Fruit fly (Drosophila melanogaster) whole organism, embryonic: ENCODE measurements around the gene CG15696.

Experiments
- B-H2 ChIP-seq: fragments of 200-800 bp; sonication (Bioruptor generic); optimal IDR thresholded peaks from 2 replicates; lab custom pipeline; 2018; ENCODE audit warnings: missing biosample characterization, mild to moderate bottlenecking, missing genetic modification characterization
- CG10147 ChIP-seq: fragments of 200-800 bp; sonication (Bioruptor generic); optimal IDR thresholded peaks from 2 replicates; lab custom pipeline; 2019; ENCODE audit warnings: missing biosample characterization, mild to moderate bottlenecking, missing genetic modification characterization, moderate library complexity
- CG10274 ChIP-seq: fragments of 200-800 bp; sonication (Bioruptor generic); optimal IDR thresholded peaks from 3 replicates; lab custom pipeline; 2017; ENCODE audit warnings: missing biosample characterization, mild to moderate bottlenecking, missing genetic modification characterization
- CG10321 ChIP-seq: fragments of 200-800 bp; sonication (Bioruptor generic); IDR thresholded peaks from 2 replicates; pipeline ENCODE4 v1.3.6; 2022; ENCODE audit warnings: missing biosample characterization, missing genetic modification characterization
- CG11398 ChIP-seq: fragments of 200-800 bp; sonication (Bioruptor generic); optimal IDR thresholded peaks from 2 replicates; lab custom pipeline; 2016; ENCODE audit warnings: missing biosample characterization, missing genetic modification characterization
- CG11695 ChIP-seq: fragments of 200-800 bp; sonication (Bioruptor generic); IDR thresholded peaks from 3 replicates; pipeline ENCODE4 v1.3.6; 2022; ENCODE audit warnings: missing biosample characterization, missing genetic modification characterization
- CG12104 ChIP-seq: fragments of 200-800 bp; sonication (Bioruptor generic); optimal IDR thresholded peaks from 3 replicates; lab custom pipeline; 2016; ENCODE audit warnings: missing biosample characterization, missing genetic modification characterization
- CG15011 ChIP-seq: fragments of 200-800 bp; sonication (Bioruptor generic); optimal IDR thresholded peaks from 3 replicates; lab custom pipeline; 2018; ENCODE audit warnings: missing biosample characterization, mild to moderate bottlenecking, missing genetic modification characterization
- CG15601 ChIP-seq: fragments of 200-800 bp; sonication (Bioruptor generic); optimal IDR thresholded peaks from 3 replicates; lab custom pipeline; 2019; ENCODE audit warnings: missing biosample characterization, mild to moderate bottlenecking, missing genetic modification characterization, moderate library complexity
- CG17612 ChIP-seq: fragments of 200-800 bp; sonication (Bioruptor generic); IDR thresholded peaks from 2 replicates; pipeline ENCODE4 v1.3.6; 2022; ENCODE audit warnings: missing biosample characterization, missing genetic modification characterization
- CG17802 ChIP-seq: fragments of 200-800 bp; sonication (Bioruptor generic); optimal IDR thresholded peaks from 2 replicates; lab custom pipeline; 2018; ENCODE audit warnings: missing biosample characterization, mild to moderate bottlenecking, missing genetic modification characterization, moderate library complexity
- CG17912 ChIP-seq: fragments of 200-800 bp; sonication (Bioruptor generic); optimal IDR thresholded peaks from 2 replicates; lab custom pipeline; 2018; ENCODE audit warnings: missing biosample characterization, mild to moderate bottlenecking, missing genetic modification characterization
- CG32772 ChIP-seq: fragments of 200-800 bp; sonication (Bioruptor generic); IDR thresholded peaks from 2 replicates; pipeline ENCODE4 v1.3.6; 2022; ENCODE audit warnings: missing biosample characterization, missing genetic modification characterization
- CG33213 ChIP-seq: fragments of 200-800 bp; sonication (Bioruptor generic); optimal IDR thresholded peaks from 3 replicates; lab custom pipeline; 2016; ENCODE audit warnings: missing biosample characterization, missing genetic modification characterization
- CG3407 ChIP-seq: fragments of 200-800 bp; sonication (Bioruptor generic); optimal IDR thresholded peaks from 2 replicates; lab custom pipeline; 2018; ENCODE audit warnings: missing biosample characterization, mild to moderate bottlenecking, missing genetic modification characterization
- CG34422 ChIP-seq: fragments of 200-800 bp; sonication (Bioruptor generic); IDR thresholded peaks from 3 replicates; pipeline ENCODE4 v1.3.6; 2022; ENCODE audit warnings: missing biosample characterization, missing genetic modification characterization
- CG4707 ChIP-seq: fragments of 200-800 bp; sonication (Bioruptor generic); optimal IDR thresholded peaks from 2 replicates; lab custom pipeline; 2018; ENCODE audit warnings: missing biosample characterization, mild to moderate bottlenecking, missing genetic modification characterization, moderate library complexity
- CG5245 ChIP-seq: fragments of 200-800 bp; sonication (Bioruptor generic); optimal IDR thresholded peaks from 3 replicates; lab custom pipeline; 2016; ENCODE audit warnings: missing biosample characterization, missing genetic modification characterization
- CG6765 ChIP-seq: fragments of 200-800 bp; sonication (Bioruptor generic); optimal IDR thresholded peaks from 3 replicates; lab custom pipeline; 2017; ENCODE audit warnings: missing biosample characterization, mild to moderate bottlenecking, missing genetic modification characterization
- CG6813 ChIP-seq: fragments of 200-800 bp; sonication (Bioruptor generic); optimal IDR thresholded peaks from 2 replicates; lab custom pipeline; 2017; ENCODE audit warnings: missing biosample characterization, missing genetic modification characterization, mild to moderate bottlenecking, moderate library complexity, missing genetic modification reagents
- CG6854 ChIP-seq: fragments of 200-800 bp; sonication (Bioruptor generic); optimal IDR thresholded peaks from 3 replicates; lab custom pipeline; 2017; ENCODE audit warnings: missing biosample characterization, mild to moderate bottlenecking, missing genetic modification characterization
- CG7271 ChIP-seq: fragments of 200-800 bp; sonication (Bioruptor generic); optimal IDR thresholded peaks from 2 replicates; lab custom pipeline; 2018; ENCODE audit warnings: missing biosample characterization, mild to moderate bottlenecking, missing genetic modification characterization, moderate library complexity
- CG7556 ChIP-seq: fragments of 200-800 bp; sonication (Bioruptor generic); optimal IDR thresholded peaks from 2 replicates; lab custom pipeline; 2017; ENCODE audit warnings: missing biosample characterization, mild to moderate bottlenecking, missing genetic modification characterization
- CG7963 ChIP-seq: fragments of 200-800 bp; sonication (Bioruptor generic); IDR thresholded peaks from 3 replicates; pipeline ENCODE4 v1.3.6; 2022; ENCODE audit warnings: missing biosample characterization, missing genetic modification characterization; ENCODE audit not compliant: partially characterized antibody
- CG8281 ChIP-seq: fragments of 200-800 bp; sonication (Bioruptor generic); optimal IDR thresholded peaks from 2 replicates; lab custom pipeline; 2018; ENCODE audit warnings: missing biosample characterization, mild to moderate bottlenecking, missing genetic modification characterization, moderate library complexity
- CG8924 ChIP-seq: fragments of 200-800 bp; optimal IDR thresholded peaks from 3 replicates; lab custom pipeline; 2019; ENCODE audit warnings: missing biosample characterization, mild to moderate bottlenecking, missing genetic modification characterization, moderate library complexity
- D19B ChIP-seq: fragments of 200-800 bp; sonication (Bioruptor generic); optimal IDR thresholded peaks from 2 replicates; lab custom pipeline; 2017; ENCODE audit warnings: missing biosample characterization, mild to moderate bottlenecking, missing genetic modification characterization
- Dfd ChIP-seq, 2 experiments: fragments of >200 bp; optimal IDR thresholded peaks; 2 replicates each; lab custom pipeline; 2017; ENCODE audit warnings: missing biosample characterization in 2 of 2, missing genetic modification characterization in 2 of 2
- Lim3 ChIP-seq: fragments of 200-800 bp; sonication (Bioruptor generic); IDR thresholded peaks from 2 replicates; pipeline ENCODE4 v1.3.6; 2022; ENCODE audit warnings: missing biosample characterization, missing genetic modification characterization
- Scr ChIP-seq: fragments of 200-800 bp; sonication (Bioruptor generic); IDR thresholded peaks from 2 replicates; pipeline ENCODE4 v1.3.6; 2022; ENCODE audit warnings: missing biosample characterization, missing genetic modification characterization; ENCODE audit not compliant: partially characterized antibody
- abd-A ChIP-seq: fragments of 200-800 bp; sonication (Bioruptor generic); optimal IDR thresholded peaks from 3 replicates; lab custom pipeline; 2019; ENCODE audit warnings: missing biosample characterization, mild to moderate bottlenecking, missing genetic modification characterization, moderate library complexity
- ase ChIP-seq: fragments of 200-800 bp; sonication (Bioruptor generic); IDR thresholded peaks from 3 replicates; pipeline ENCODE4 v1.3.6; 2022; ENCODE audit warnings: missing biosample characterization, missing genetic modification characterization
- bigmax ChIP-seq: fragments of 200-800 bp; sonication (Bioruptor generic); optimal IDR thresholded peaks from 2 replicates; lab custom pipeline; 2018; ENCODE audit warnings: missing biosample characterization, mild to moderate bottlenecking, missing genetic modification characterization
- bowl ChIP-seq: fragments of 200-800 bp; sonication (Bioruptor generic); IDR thresholded peaks from 2 replicates; pipeline ENCODE4 v1.3.6; 2022; ENCODE audit warnings: missing biosample characterization, missing genetic modification characterization
- chm ChIP-seq: fragments of 200-800 bp; sonication (Bioruptor generic); IDR thresholded peaks from 2 replicates; pipeline ENCODE4 v1.3.6; 2022; ENCODE audit warnings: missing biosample characterization, missing genetic modification characterization
- dmrt99B ChIP-seq: fragments of 200-800 bp; sonication (Bioruptor generic); optimal IDR thresholded peaks from 2 replicates; lab custom pipeline; 2018; ENCODE audit warnings: missing biosample characterization, mild to moderate bottlenecking, missing genetic modification characterization, moderate library complexity
- fd96Cb ChIP-seq: fragments of 200-800 bp; sonication (Bioruptor generic); optimal IDR thresholded peaks from 2 replicates; lab custom pipeline; 2018; ENCODE audit warnings: missing biosample characterization, mild to moderate bottlenecking, missing genetic modification characterization, moderate library complexity
- gce ChIP-seq: fragments of 200-800 bp; sonication (Bioruptor generic); IDR thresholded peaks from 3 replicates; pipeline ENCODE4 v1.3.6; 2022; ENCODE audit warnings: missing biosample characterization, missing genetic modification characterization
- hkb ChIP-seq, 2 experiments: fragments of 200-800 bp in 1 of 2; fragments of >200 bp in 1 of 2; sonication (Bioruptor generic) in 1 of 2; IDR thresholded peaks in 1 of 2; optimal IDR thresholded peaks in 1 of 2; 2 replicates each; pipeline versions ENCODE4 v1.3.6 to Lab custom; 2017 to 2022; ENCODE audit warnings: missing biosample characterization in 1 of 2, missing genetic modification characterization in 1 of 2
- ken ChIP-seq: fragments of 200-800 bp; sonication (Bioruptor generic); IDR thresholded peaks from 3 replicates; pipeline ENCODE4 v1.3.6; 2022; ENCODE audit warnings: missing biosample characterization, missing genetic modification characterization
- knrl ChIP-seq: fragments of 200-800 bp; sonication (Bioruptor generic); IDR thresholded peaks from 3 replicates; pipeline ENCODE4 v1.3.6; 2022; ENCODE audit warnings: missing biosample characterization, missing genetic modification characterization; ENCODE audit not compliant: partially characterized antibody
- lmd ChIP-seq: fragments of 200-800 bp; sonication (Bioruptor generic); IDR thresholded peaks from 2 replicates; pipeline ENCODE4 v1.3.6; 2022; ENCODE audit warnings: missing biosample characterization, missing genetic modification characterization
- p53 ChIP-seq: fragments of 200-800 bp; sonication (Bioruptor generic); optimal IDR thresholded peaks from 2 replicates; lab custom pipeline; 2016; ENCODE audit warnings: missing biosample characterization, missing genetic modification characterization
- pfk ChIP-seq: fragments of 200-800 bp; sonication (Bioruptor generic); optimal IDR thresholded peaks from 2 replicates; lab custom pipeline; 2018; ENCODE audit warnings: missing biosample characterization, mild to moderate bottlenecking, missing genetic modification characterization, moderate library complexity
- pzg ChIP-seq: fragments of 200-800 bp; sonication (Bioruptor generic); optimal IDR thresholded peaks from 3 replicates; lab custom pipeline; 2018; ENCODE audit warnings: missing biosample characterization, mild to moderate bottlenecking, missing genetic modification characterization, moderate library complexity
- rib ChIP-seq: fragments of 200-800 bp; sonication (Bioruptor generic); IDR thresholded peaks from 2 replicates; pipeline ENCODE4 v1.3.6; 2022; ENCODE audit warnings: missing biosample characterization, missing genetic modification characterization
- slbo ChIP-seq: fragments of 200-800 bp; sonication (Bioruptor generic); IDR thresholded peaks from 2 replicates; pipeline ENCODE4 v1.3.6; 2022; ENCODE audit warnings: missing biosample characterization, missing genetic modification characterization
- sug ChIP-seq: fragments of 200-800 bp; optimal IDR thresholded peaks from 2 replicates; lab custom pipeline; 2019; ENCODE audit warnings: missing biosample characterization, mild to moderate bottlenecking, missing genetic modification characterization, moderate library complexity

The CG15696 gene

DNA sequence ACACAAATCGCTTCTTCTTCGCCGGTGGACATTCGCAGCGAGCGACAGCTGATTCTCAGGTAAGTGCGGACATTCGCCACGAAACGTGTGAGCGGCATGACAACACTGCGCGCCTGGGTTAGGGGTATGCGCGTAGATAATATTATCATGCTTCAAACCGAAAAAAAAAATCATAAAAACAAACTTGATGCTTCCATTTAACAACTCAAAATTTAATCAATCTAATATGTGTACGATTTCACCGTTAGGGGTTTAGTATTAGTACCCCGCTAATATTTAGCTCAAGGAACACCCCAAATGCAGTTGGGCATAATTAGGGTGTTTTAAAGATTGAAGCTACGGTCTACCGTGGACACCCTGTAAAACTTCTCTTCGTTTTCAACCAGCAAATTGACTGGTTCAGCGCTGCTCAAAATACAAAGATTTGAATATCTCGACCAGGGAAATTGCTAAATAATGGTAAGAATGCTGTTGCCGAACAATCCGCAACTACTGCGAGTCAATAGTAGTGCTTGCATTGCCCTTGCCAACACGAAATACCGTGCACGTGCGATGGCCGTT, 25.0 kb upstream of the CG15696 start, which contains the start of the genes CG17271 and RpS20 (continued):
- TF ChIP-seq B-H2 (peak; percentile 90), CG17612 (peak; percentile 44; the same call in 1 of the 2 replicates), CG15011 (GFP tag; lab: Kevin White, UChicago) (peak; percentile 67), CG17802 (peak; percentile 78), CG17912 (GFP tag; lab: Kevin White, UChicago) (peak; percentile 55), CG6765 (GFP tag; lab: Kevin White, UChicago) (peak; percentile 84), ase (peak; percentile 90), dmrt99B (tag; lab: Kevin White, UChicago) (peak; percentile 81), slbo (GFP tag; lab: Robert Waterston, UW) (peak; percentile 95), CG8924 (peak; percentile 88), CG12104 (GFP tag; lab: Kevin White, UChicago) (peak; percentile 86), CG11398 (GFP tag; lab: Kevin White, UChicago) (peak; percentile 92), pfk (GFP tag; lab: Kevin White, UChicago) (peak; percentile 48), chm (GFP tag; lab: Robert Waterston, UW) (peak; percentile 83), Scr (GFP tag; lab: Robert Waterston, UW) (0 out of 2 replicates have a peak, but pooled peaks have one; percentile 23), CG5245 (GFP tag; lab: Kevin White, UChicago) (peak; percentile 80), CG33213 (GFP tag; lab: Kevin White, UChicago) (peak; percentile 96), CG4707 (peak; percentile 62), CG7271 (tag; lab: Kevin White, UChicago) (peak; percentile 59), fd96Cb (tag; lab: Kevin White, UChicago) (peak; percentile 76), pzg (peak; percentile 97), CG10321 (GFP tag; lab: Robert Waterston, UW) (peak; percentile 42; the same call in 1 of the 2 replicates), knrl (GFP tag; lab: Robert Waterston, UW) (peak; percentile 58; the same call in 1 of the 3 replicates), ken (peak; percentile 89), hkb (optimal IDR thresholded peaks at IDR 0.05; lab: Kevin White, UChicago) (peak; percentile 18), hkb (GFP tag; IDR thresholded peaks at IDR 0.05; lab: Robert Waterston, UW) (peak; percentile 91), Dfd (GFP tag; optimal IDR thresholded peaks at IDR 0.05; lab: Kevin White, UChicago) (no peak), CG32772 (peak; percentile 87), CG10274 (GFP tag; lab: Kevin White, UChicago) (peak; percentile 65), CG15601 (tag; lab: Kevin White, UChicago) (peak; percentile 100), D19B (GFP tag; lab: Kevin White, UChicago) (peak; percentile 75), CG3407 (GFP tag; lab: Kevin White, UChicago) (peak; percentile 75), bigmax (GFP tag; lab: Kevin White, UChicago) (peak; percentile 99), CG7556 (GFP tag; lab: Kevin White, UChicago) (peak; percentile 85), CG11695 (GFP tag; lab: Robert Waterston, UW) (peak; percentile 92), abd-A (tag; lab: Kevin White, UChicago) (peak; percentile 65), rib (peak; percentile 71; the same call in 1 of the 2 replicates), CG6813 (GFP tag; lab: Kevin White, UChicago) (peak; percentile 52), gce (GFP tag; lab: Robert Waterston, UW) (peak; percentile 82; the same call in 2 of the 3 replicates), CG6854 (peak; percentile 66), lmd (GFP tag; lab: Robert Waterston, UW) (peak; percentile 89), CG8281 (tag; lab: Kevin White, UChicago) (peak; percentile 72), bowl (GFP tag; lab: Robert Waterston, UW) (peak; percentile 73), Lim3 (GFP tag; lab: Robert Waterston, UW) (0 out of 2 replicates have a peak, but pooled peaks have one; percentile 59), CG7963 (GFP tag; lab: Robert Waterston, UW) (no peak), CG10147 (GFP tag; lab: Kevin White, UChicago) (peak; percentile 75), sug (tag; lab: Kevin White, UChicago) (peak; percentile 90), p53 (GFP tag; lab: Kevin White, UChicago) (peak; percentile 92), CG34422 (GFP tag; lab: Robert Waterston, UW) (peak; percentile 89)
